Worm (Caenorhabditis elegans): ENCODE measurements around the gene F54F7.6.

The F54F7.6 gene

ce11 chrX:11865083-11865482, at the start of gene F54F7.6:
TSS of gene F54F7.6 (plus strand) at chrX:11865383.
- TF ChIP-seq mab-5 (tag; optimal IDR thresholded peaks at IDR 0.05): no peak
- no peak for TF ChIP-seq nhr-10 (tag; optimal IDR thresholded peaks at IDR 0.05)
- TF ChIP-seq nhr-129 (tag; optimal IDR thresholded peaks at IDR 0.05): no peak
- TF ChIP-seq crh-2 (tag; optimal IDR thresholded peaks at IDR 0.05): no peak
- TF ChIP-seq lin-11 (tag; optimal IDR thresholded peaks at IDR 0.05): no peak
- TF ChIP-seq peb-1 (tag; optimal IDR thresholded peaks at IDR 0.05): no peak
- TF ChIP-seq sem-4 (tag; optimal IDR thresholded peaks at IDR 0.05): no peak
- TF ChIP-seq skn-1 (tag; optimal IDR thresholded peaks at IDR 0.05): no peak
- TF ChIP-seq nhr-12 (tag; optimal IDR thresholded peaks at IDR 0.05): no peak
- no peak for TF ChIP-seq lsy-2 (tag; optimal IDR thresholded peaks at IDR 0.05)
- no peak for TF ChIP-seq ZK546.5 (tag; optimal IDR thresholded peaks at IDR 0.05)
- no peak for TF ChIP-seq nhr-11 (tag; optimal IDR thresholded peaks at IDR 0.05)
- TF ChIP-seq unc-39 (tag; optimal IDR thresholded peaks at IDR 0.05): no peak
- no peak for TF ChIP-seq nhr-237 (tag; optimal IDR thresholded peaks at IDR 0.05)
- no peak for TF ChIP-seq mdl-1 (tag; optimal IDR thresholded peaks at IDR 0.05)
- no peak for TF ChIP-seq elt-1 (tag; optimal IDR thresholded peaks at IDR 0.05)
- TF ChIP-seq fos-1 (tag; optimal IDR thresholded peaks at IDR 0.05): no peak
- TF ChIP-seq ama-1 (optimal IDR thresholded peaks at IDR 0.05): no peak
- no peak for TF ChIP-seq sma-3 (GFP tag; optimal IDR thresholded peaks at IDR 0.05)
- no peak for TF ChIP-seq nhr-23 (tag; optimal IDR thresholded peaks at IDR 0.05)

ce11 chrX:11816825-11817224, 48.4 kb upstream of the F54F7.6 start:
- TF ChIP-seq gmeb-1 (tag; optimal IDR thresholded peaks at IDR 0.05) (no peak), aly-2 (tag; optimal IDR thresholded peaks at IDR 0.05) (no peak), unc-62 (GFP tag; optimal IDR thresholded peaks at IDR 0.05) (no peak), nhr-77 (tag; optimal IDR thresholded peaks at IDR 0.05) (no peak), nhr-129 (tag; optimal IDR thresholded peaks at IDR 0.05) (no peak), nhr-12 (tag; optimal IDR thresholded peaks at IDR 0.05) (no peak), nhr-23 (tag; optimal IDR thresholded peaks at IDR 0.05) (no peak), nhr-25 (tag; optimal IDR thresholded peaks at IDR 0.05) (no peak), unc-55 (GFP tag; optimal IDR thresholded peaks at IDR 0.05) (no peak), ztf-11 (tag; optimal IDR thresholded peaks at IDR 0.05) (no peak), mbf-1 (tag; optimal IDR thresholded peaks at IDR 0.05) (no peak), lsy-2 (tag; optimal IDR thresholded peaks at IDR 0.05) (no peak), sma-3 (GFP tag; optimal IDR thresholded peaks at IDR 0.05) (no peak), ZK546.5 (tag; optimal IDR thresholded peaks at IDR 0.05) (no peak), F13H6.1 (tag; optimal IDR thresholded peaks at IDR 0.05) (no peak), egl-27 (tag; optimal IDR thresholded peaks at IDR 0.05) (no peak)

DNA sequence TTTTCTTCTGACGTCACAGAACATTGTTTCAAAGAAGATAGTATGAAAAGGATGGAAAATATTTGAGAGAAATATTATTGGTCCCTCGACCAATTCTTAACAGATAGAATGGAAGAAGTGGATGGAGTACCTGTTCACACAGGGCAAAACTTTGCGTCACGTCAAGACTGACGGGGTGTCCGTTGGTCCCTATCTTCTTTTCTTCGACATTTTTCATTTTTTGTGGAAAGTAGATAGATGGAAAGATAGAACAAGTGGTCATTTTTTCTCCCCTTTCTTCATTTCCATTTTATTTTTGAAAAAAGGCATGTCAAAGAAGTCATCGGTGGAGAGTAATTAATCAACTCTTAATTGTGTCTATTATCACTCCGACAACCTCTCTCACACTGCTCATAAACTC, 46.5 kb upstream of the F54F7.6 start:
- TF ChIP-seq crh-2 (tag; optimal IDR thresholded peaks at IDR 0.05): no peak
- peak; percentile 76 for TF ChIP-seq F13H6.1 (tag; optimal IDR thresholded peaks at IDR 0.05)
- TF ChIP-seq C34F6.9 (tag; optimal IDR thresholded peaks at IDR 0.05): peak; percentile 28
- TF ChIP-seq ztf-1 (GFP tag; conservative IDR thresholded peaks at IDR 0.05): no peak
- no peak for TF ChIP-seq Y55F3AM.14 (GFP tag; optimal IDR thresholded peaks at IDR 0.05)
- TF ChIP-seq ceh-82 (tag; optimal IDR thresholded peaks at IDR 0.05): no peak
- TF ChIP-seq lin-13 (GFP tag; optimal IDR thresholded peaks at IDR 0.05): no peak
- TF ChIP-seq nhr-129 (tag; optimal IDR thresholded peaks at IDR 0.05): peak; percentile 47
- TF ChIP-seq mbf-1 (tag; optimal IDR thresholded peaks at IDR 0.05): no peak
- TF ChIP-seq nhr-6 (tag; optimal IDR thresholded peaks at IDR 0.05): no peak
- no peak for TF ChIP-seq ztf-11 (tag; optimal IDR thresholded peaks at IDR 0.05)

- no peak for TF ChIP-seq unc-39 (tag; optimal IDR thresholded peaks at IDR 0.05)
- TF ChIP-seq lin-13 (GFP tag; optimal IDR thresholded peaks at IDR 0.05): no peak
- TF ChIP-seq F13H6.1 (tag; optimal IDR thresholded peaks at IDR 0.05): peak; percentile 33
- TF ChIP-seq C34F6.9 (tag; optimal IDR thresholded peaks at IDR 0.05): peak; percentile 3
These were observed 43.9 kb upstream of the F54F7.6 start for ce11 chrX:11821159-11821720.

DNA sequence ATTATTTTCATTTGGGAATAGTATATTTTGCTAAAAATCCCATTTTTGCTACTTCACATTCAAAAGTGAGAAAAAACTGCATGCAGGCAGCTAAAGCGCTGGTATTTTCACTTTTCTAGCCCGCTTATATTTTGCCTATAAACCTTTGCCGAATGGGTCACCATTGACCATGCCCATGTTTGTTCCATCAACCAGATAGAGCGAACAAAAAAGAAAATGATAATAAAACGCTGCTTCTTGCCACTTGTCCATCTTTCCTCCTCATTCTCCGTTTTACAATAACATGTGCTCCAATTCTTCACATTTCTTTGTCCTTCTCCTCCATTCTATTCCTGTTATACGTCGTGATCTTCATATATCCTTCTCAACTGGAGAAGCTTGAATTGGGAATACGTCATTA, 41.5 kb upstream of the F54F7.6 start, which contains the start of gene tag-241:
Gene tag-241 (plus strand): TSS at position 301 of the 400 bp plus-strand sequence.
- TF ChIP-seq ztf-1 (GFP tag; conservative IDR thresholded peaks at IDR 0.05) (no peak), alr-1 (tag; optimal IDR thresholded peaks at IDR 0.05) (no peak), ztf-11 (tag; optimal IDR thresholded peaks at IDR 0.05) (no peak), sma-9 (GFP tag; optimal IDR thresholded peaks at IDR 0.05) (no peak), sma-9 (tag; optimal IDR thresholded peaks at IDR 0.05) (no peak), nhr-12 (tag; optimal IDR thresholded peaks at IDR 0.05) (no peak), ceh-16 (tag; optimal IDR thresholded peaks at IDR 0.05) (no peak), sem-4 (tag; optimal IDR thresholded peaks at IDR 0.05) (no peak), elt-3 (tag; optimal IDR thresholded peaks at IDR 0.05) (no peak), blmp-1 (tag; optimal IDR thresholded peaks at IDR 0.05; ENCODE audit: insufficient read depth) (no peak), nhr-6 (tag; optimal IDR thresholded peaks at IDR 0.05) (no peak), nhr-237 (tag; optimal IDR thresholded peaks at IDR 0.05) (no peak), egl-27 (tag; optimal IDR thresholded peaks at IDR 0.05) (no peak), ZK546.5 (tag; optimal IDR thresholded peaks at IDR 0.05) (no peak)

All from whole organism, L2 larva.